Worm (Caenorhabditis elegans) whole organism, L4 larva: ENCODE results near the gene C12D12.3.

Experiments used
- F10B5.3 ChIP-seq: sonication (generic microtip); optimal IDR thresholded peaks from 2 replicates; lab custom pipeline; 2016; ENCODE audit warnings: mild to moderate bottlenecking, missing genetic modification characterization, missing compliant biosample characterization
- F37D6.2 ChIP-seq: sonication (generic microtip); optimal IDR thresholded peaks from 2 replicates; lab custom pipeline; 2016; ENCODE audit warnings: mild to moderate bottlenecking, missing genetic modification characterization, missing compliant biosample characterization
- F44E2.7 ChIP-seq: fragments of 200-800 bp; sonication (Bioruptor generic); IDR thresholded peaks from 2 replicates; pipeline ENCODE4 v2.1.2; 2022; ENCODE audit warnings: missing genetic modification characterization, missing compliant biosample characterization
- F49E8.2 ChIP-seq: sonication (generic microtip); optimal IDR thresholded peaks from 2 replicates; lab custom pipeline; 2016; ENCODE audit warnings: missing compliant biosample characterization, mild to moderate bottlenecking, missing genetic modification characterization, borderline replicate concordance
- T20F7.1 ChIP-seq: fragments of 200-800 bp; sonication (Bioruptor generic); optimal IDR thresholded peaks from 2 replicates; lab custom pipeline; 2018; ENCODE audit warnings: mild to moderate bottlenecking, missing genetic modification characterization, missing compliant biosample characterization
- ZK546.5 ChIP-seq, 2 experiments: sonication (generic microtip); optimal IDR thresholded peaks; 2 replicates each; lab custom pipeline; 2017; ENCODE audit warnings: missing biosample characterization in 2 of 2, missing genetic modification characterization in 2 of 2
- aha-1 ChIP-seq: fragments of 150-350 bp; peaks from one replicate; lab custom pipeline; 2014; ENCODE audit warnings: missing biosample characterization, missing genetic modification characterization
- aly-2 ChIP-seq: sonication (generic microtip); optimal IDR thresholded peaks from 2 replicates; lab custom pipeline; 2018; ENCODE audit warnings: missing biosample characterization, missing genetic modification characterization
- ama-1 ChIP-seq: fragments of 150-350 bp; optimal IDR thresholded peaks from 2 replicates; lab custom pipeline; 2014; ENCODE audit warnings: inconsistent platforms, mixed read lengths
- attf-4 ChIP-seq: sonication (generic microtip); optimal IDR thresholded peaks from 3 replicates; lab custom pipeline; 2017; ENCODE audit warnings: missing biosample characterization, missing genetic modification characterization
- ceh-20 ChIP-seq: fragments of 200-800 bp; sonication (Bioruptor generic); IDR thresholded peaks from 2 replicates; pipeline ENCODE4 v1.3.6; 2022; ENCODE audit warnings: missing genetic modification reagents, missing genetic modification characterization, missing compliant biosample characterization
- ceh-28 ChIP-seq: fragments of 150-350 bp; optimal IDR thresholded peaks from 2 replicates; lab custom pipeline; 2014; ENCODE audit warnings: missing biosample characterization, missing genetic modification reagents, missing genetic modification characterization
- ceh-32 ChIP-seq: sonication (generic microtip); optimal IDR thresholded peaks from 2 replicates; lab custom pipeline; 2016; ENCODE audit warnings: mild to moderate bottlenecking, missing genetic modification characterization, missing compliant biosample characterization; ENCODE audit not compliant: poor library complexity
- ceh-44 ChIP-seq: fragments of 200-800 bp; sonication (Bioruptor generic); IDR thresholded peaks from 2 replicates; pipeline ENCODE4 v1.3.6; 2022; ENCODE audit warnings: missing genetic modification reagents, missing genetic modification characterization, missing compliant biosample characterization
- ceh-62 ChIP-seq: sonication (generic microtip); optimal IDR thresholded peaks from 2 replicates; lab custom pipeline; 2017; ENCODE audit warnings: missing biosample characterization, missing genetic modification characterization
- daf-16 ChIP-seq, 3 experiments: sonication (generic microtip); optimal IDR thresholded peaks; 2 replicates each; lab custom pipeline; 2016 to 2017; ENCODE audit warnings: missing genetic modification characterization in 3 of 3, missing genetic modification reagents in 3 of 3, mild to moderate bottlenecking in 2 of 3, missing compliant biosample characterization in 2 of 3, missing biosample characterization in 1 of 3, moderate library complexity in 1 of 3
- daf-19 ChIP-seq: fragments of 200-800 bp; sonication (Bioruptor generic); conservative IDR thresholded peaks from 2 replicates; pipeline ENCODE4 v1.3.6; 2022; ENCODE audit warnings: missing genetic modification characterization, missing compliant biosample characterization
- dmd-6 ChIP-seq: fragments of 200-800 bp; sonication (Bioruptor generic); IDR thresholded peaks from 2 replicates; pipeline ENCODE4 v1.3.6; 2022; ENCODE audit warnings: missing genetic modification reagents, missing genetic modification characterization, missing compliant biosample characterization
- dmd-8 ChIP-seq: fragments of 200-800 bp; sonication (Bioruptor generic); IDR thresholded peaks from 2 replicates; pipeline ENCODE4 v1.3.6; 2022; ENCODE audit warnings: missing genetic modification characterization, missing compliant biosample characterization
- dve-1 ChIP-seq: sonication (generic microtip); optimal IDR thresholded peaks from 2 replicates; lab custom pipeline; 2017; ENCODE audit warnings: antibody characterized with exemption, mild to moderate bottlenecking, missing genetic modification characterization, missing compliant biosample characterization; ENCODE audit not compliant: insufficient read depth
- egl-27 ChIP-seq: sonication (generic microtip); optimal IDR thresholded peaks from 3 replicates; lab custom pipeline; 2017; ENCODE audit warnings: missing biosample characterization, missing genetic modification reagents, missing genetic modification characterization
- fkh-10 ChIP-seq: fragments of 150-350 bp; optimal IDR thresholded peaks from 2 replicates; lab custom pipeline; 2014; ENCODE audit warnings: missing biosample characterization, missing genetic modification reagents, missing genetic modification characterization
- gei-8 ChIP-seq: fragments of 200-800 bp; sonication (Bioruptor generic); optimal IDR thresholded peaks from 2 replicates; lab custom pipeline; 2018; ENCODE audit warnings: mild to moderate bottlenecking, missing genetic modification characterization, missing compliant biosample characterization
- hif-1 ChIP-seq, 2 experiments: sonication (generic microtip); optimal IDR thresholded peaks; 2 replicates each; lab custom pipeline; 2016 to 2017; ENCODE audit warnings: missing compliant biosample characterization in 2 of 2, missing genetic modification characterization in 2 of 2, missing genetic modification reagents in 2 of 2, missing genotype in 2 of 2, mild to moderate bottlenecking in 1 of 2
- hlh-11 ChIP-seq: fragments of 200-800 bp; sonication (Bioruptor generic); optimal IDR thresholded peaks from 2 replicates; lab custom pipeline; 2018; ENCODE audit warnings: mild to moderate bottlenecking, missing genetic modification characterization, missing compliant biosample characterization
- jun-1 ChIP-seq: fragments of 150-350 bp; optimal IDR thresholded peaks from 2 replicates; lab custom pipeline; 2014; ENCODE audit warnings: missing biosample characterization, missing genetic modification reagents, missing genetic modification characterization
- lir-3 ChIP-seq: sonication (generic microtip); optimal IDR thresholded peaks from 2 replicates; lab custom pipeline; 2016; ENCODE audit warnings: mild to moderate bottlenecking, missing genetic modification characterization, missing compliant biosample characterization
- madf-5 ChIP-seq, 2 experiments: fragments of 200-800 bp; sonication (Bioruptor generic); IDR thresholded peaks; 2 replicates each; pipeline ENCODE4 v1.3.6; 2022; ENCODE audit warnings: missing compliant biosample characterization in 2 of 2, missing genetic modification characterization in 2 of 2
- mdl-1 ChIP-seq, 2 experiments: fragments of 150-350 bp in 1 of 2; sonication (generic microtip) in 1 of 2; optimal IDR thresholded peaks; 2 replicates each; lab custom pipeline; 2014 to 2017; ENCODE audit warnings: missing biosample characterization in 2 of 2, missing genetic modification characterization in 2 of 2
- mdt-29 ChIP-seq: fragments of 200-800 bp; sonication (Bioruptor generic); IDR thresholded peaks from 2 replicates; pipeline ENCODE4 v1.3.6; 2022; ENCODE audit warnings: missing genetic modification reagents, missing genetic modification characterization, missing compliant biosample characterization
- mep-1 ChIP-seq: fragments of 150-350 bp; sonication (generic microtip); optimal IDR thresholded peaks from 3 replicates; lab custom pipeline; 2014; ENCODE audit warnings: missing biosample characterization, missing genetic modification characterization
- mes-2 ChIP-seq: sonication (generic microtip); optimal IDR thresholded peaks from 2 replicates; lab custom pipeline; 2016; ENCODE audit warnings: missing genotype, mild to moderate bottlenecking, missing genetic modification characterization, missing compliant biosample characterization; ENCODE audit not compliant: poor library complexity, severe bottlenecking
- nhr-237 ChIP-seq: sonication (generic microtip); optimal IDR thresholded peaks from 2 replicates; lab custom pipeline; 2017; ENCODE audit warnings: missing biosample characterization, missing genetic modification characterization
- nhr-25 ChIP-seq: sonication (generic microtip); optimal IDR thresholded peaks from 2 replicates; lab custom pipeline; 2017; ENCODE audit warnings: missing genetic modification characterization, mild to moderate bottlenecking, missing compliant biosample characterization, antibody characterized with exemption, moderate library complexity, borderline replicate concordance; ENCODE audit not compliant: insufficient read depth
- nhr-28 ChIP-seq: fragments of 150-350 bp; optimal IDR thresholded peaks from 2 replicates; lab custom pipeline; 2014; ENCODE audit warnings: missing biosample characterization, missing genetic modification characterization
- nhr-42 ChIP-seq: fragments of 200-800 bp; sonication (Bioruptor generic); IDR thresholded peaks from 2 replicates; pipeline ENCODE4 v1.3.6; 2022; ENCODE audit warnings: missing genetic modification characterization, missing compliant biosample characterization
- nhr-6 ChIP-seq: fragments of 150-350 bp; optimal IDR thresholded peaks from 2 replicates; lab custom pipeline; 2014; ENCODE audit warnings: missing biosample characterization, missing genetic modification characterization
- pqm-1 ChIP-seq: sonication (generic microtip); optimal IDR thresholded peaks from 2 replicates; lab custom pipeline; 2017; ENCODE audit warnings: missing biosample characterization, missing genetic modification characterization
- skn-1 ChIP-seq: fragments of 150-350 bp; optimal IDR thresholded peaks from 2 replicates; lab custom pipeline; 2014; ENCODE audit warnings: missing biosample characterization, missing genetic modification characterization
- tra-1 ChIP-seq: fragments of 200-800 bp; sonication (Bioruptor generic); IDR thresholded peaks from 2 replicates; pipeline ENCODE4 v1.3.6; 2022; ENCODE audit warnings: missing genetic modification reagents, missing genetic modification characterization, missing compliant biosample characterization
- unc-130 ChIP-seq: sonication (generic microtip); optimal IDR thresholded peaks from 2 replicates; lab custom pipeline; 2016; ENCODE audit warnings: missing genetic modification reagents, missing genetic modification characterization, missing compliant biosample characterization
- unc-39 ChIP-seq: sonication (generic microtip); optimal IDR thresholded peaks from 2 replicates; lab custom pipeline; 2017; ENCODE audit warnings: missing biosample characterization, missing genetic modification characterization
- unc-62 ChIP-seq, 3 experiments: fragments of 150-350 bp in 1 of 3; sonication (generic microtip); optimal IDR thresholded peaks in 2 of 3; peaks in 1 of 3; 1 replicate in 1 of 3; 2 replicates in 2 of 3; lab custom pipeline; 2014 to 2017; ENCODE audit warnings: missing biosample characterization in 3 of 3, missing genetic modification characterization in 3 of 3, missing genetic modification reagents in 3 of 3, missing genotype in 1 of 3
- zag-1 ChIP-seq: fragments of 150-350 bp; optimal IDR thresholded peaks from 2 replicates; lab custom pipeline; 2014; ENCODE audit warnings: missing biosample characterization, missing genetic modification characterization
- zfp-3 ChIP-seq: fragments of 200-800 bp; sonication (Bioruptor generic); conservative IDR thresholded peaks from 2 replicates; pipeline ENCODE4 v1.3.6; 2022; ENCODE audit warnings: missing genetic modification reagents, missing genetic modification characterization, missing compliant biosample characterization
- ztf-11 ChIP-seq: fragments of 150-350 bp; optimal IDR thresholded peaks from 2 replicates; lab custom pipeline; 2014; ENCODE audit warnings: missing biosample characterization, missing genetic modification characterization
- ztf-7 ChIP-seq: fragments of 150-350 bp; optimal IDR thresholded peaks from 2 replicates; lab custom pipeline; 2014; ENCODE audit warnings: missing biosample characterization, missing genetic modification characterization

Gene C12D12.3

DNA sequence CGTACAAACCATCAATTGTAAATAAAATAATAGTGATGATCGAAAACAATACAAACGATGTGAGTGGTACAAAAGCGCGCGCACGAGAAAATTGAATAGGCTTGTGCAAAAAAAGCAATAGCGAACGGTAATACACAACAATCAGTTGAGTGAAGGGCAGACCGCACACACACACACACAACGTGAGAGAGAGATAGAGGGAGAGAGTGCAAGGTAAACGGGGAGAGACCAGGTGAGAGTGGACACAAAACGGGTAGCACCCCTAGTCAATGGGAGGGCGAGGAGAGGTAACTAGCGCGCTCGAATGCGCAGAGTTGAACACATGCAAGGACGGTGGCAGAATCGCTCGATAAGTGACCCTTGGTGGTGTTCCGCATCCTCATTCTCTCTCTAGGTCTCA is 16.9 kb upstream of the C12D12.3 start (continued):
- TF ChIP-seq mes-2 = peak; percentile 64
- peak in 1 of 2 experiments; percentile 74 for TF ChIP-seq mdl-1 (tag; optimal IDR thresholded peaks at IDR 0.05; lab: Kevin White, UChicago)
- no peak for TF ChIP-seq unc-130 (GFP tag; lab: Kevin White, UChicago)
- TF ChIP-seq dmd-6 (GFP tag; lab: Robert Waterston, UW) = peak; percentile 54
- no peak for TF ChIP-seq F44E2.7 (GFP tag; lab: Robert Waterston, UW)
- no peak for TF ChIP-seq zfp-3 (GFP tag; lab: Robert Waterston, UW)
- TF ChIP-seq aly-2 (tag; lab: Kevin White, UChicago) = no peak
- TF ChIP-seq ceh-28 (tag; lab: Kevin White, UChicago) = no peak
- no peak for TF ChIP-seq daf-19 (GFP tag; lab: Robert Waterston, UW)
- TF ChIP-seq F37D6.2 = no peak
- no peak for TF ChIP-seq ama-1
- no peak for TF ChIP-seq skn-1
- no peak for TF ChIP-seq nhr-42 (GFP tag; lab: Robert Waterston, UW)
- TF ChIP-seq hlh-11 (tag; lab: Kevin White, UChicago) = peak; percentile 74
- TF ChIP-seq unc-62 (GFP tag; optimal IDR thresholded peaks at IDR 0.05 in 1 of 2; lab: Kevin White, UChicago) = peak in 1 of 2 experiments; percentile 95
- TF ChIP-seq unc-62 (tag; optimal IDR thresholded peaks at IDR 0.05; lab: Kevin White, UChicago) = no peak
- TF ChIP-seq ceh-62 (tag; lab: Kevin White, UChicago) = no peak
- peak; percentile 68 for TF ChIP-seq mep-1 (tag; lab: Kevin White, UChicago)
- TF ChIP-seq ceh-44 (GFP tag; lab: Robert Waterston, UW) = no peak
- no peak for TF ChIP-seq ztf-11 (tag; lab: Kevin White, UChicago)
- TF ChIP-seq dve-1 = peak; percentile 66
- TF ChIP-seq dmd-8 = no peak
- TF ChIP-seq daf-16 (GFP tag; optimal IDR thresholded peaks at IDR 0.05; lab: Kevin White, UChicago) = no peak
- TF ChIP-seq daf-16 (tag; optimal IDR thresholded peaks at IDR 0.05; lab: Kevin White, UChicago) = peak; percentile 64
- TF ChIP-seq aha-1 (tag; lab: Kevin White, UChicago) = no peak
- no peak for TF ChIP-seq egl-27
- TF ChIP-seq F10B5.3 (tag; lab: Kevin White, UChicago) = peak; percentile 4

DNA sequence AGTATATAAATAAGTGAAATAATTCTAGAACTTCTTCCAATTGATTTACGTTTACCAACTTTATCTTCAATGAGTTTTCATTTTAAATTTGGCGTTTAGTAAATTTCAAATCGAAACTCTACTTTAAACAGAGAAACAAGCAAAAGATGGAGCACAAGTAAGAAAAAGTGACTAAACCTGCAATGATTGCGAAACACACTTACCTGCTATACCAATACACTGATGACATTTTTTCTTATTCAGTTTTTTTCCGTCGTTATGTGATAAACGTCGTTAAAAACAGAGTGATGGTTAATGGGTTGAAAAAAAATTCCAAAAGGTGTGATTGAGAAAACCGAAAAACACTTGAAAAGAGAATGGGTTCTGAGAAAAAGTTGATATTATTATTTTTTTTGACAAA is 15.3 kb upstream of the C12D12.3 start:
- TF ChIP-seq nhr-25 (tag; lab: Kevin White, UChicago) = no peak
- TF ChIP-seq pqm-1 = peak; percentile 49
- TF ChIP-seq tra-1 (GFP tag; lab: Robert Waterston, UW) = no peak
- TF ChIP-seq jun-1 = no peak
- TF ChIP-seq dmd-8 = no peak
- TF ChIP-seq nhr-28 (tag; lab: Kevin White, UChicago) = peak; percentile 35
- no peak for TF ChIP-seq aha-1 (tag; lab: Kevin White, UChicago)
- TF ChIP-seq F10B5.3 (tag; lab: Kevin White, UChicago) = no peak
- TF ChIP-seq fkh-10 = no peak
- TF ChIP-seq daf-16 (GFP tag; optimal IDR thresholded peaks at IDR 0.05; lab: Kevin White, UChicago) = no peak
- peak; percentile 27 for TF ChIP-seq daf-16 (tag; optimal IDR thresholded peaks at IDR 0.05; lab: Kevin White, UChicago)
- TF ChIP-seq attf-4 (tag; lab: Kevin White, UChicago) = no peak

DNA sequence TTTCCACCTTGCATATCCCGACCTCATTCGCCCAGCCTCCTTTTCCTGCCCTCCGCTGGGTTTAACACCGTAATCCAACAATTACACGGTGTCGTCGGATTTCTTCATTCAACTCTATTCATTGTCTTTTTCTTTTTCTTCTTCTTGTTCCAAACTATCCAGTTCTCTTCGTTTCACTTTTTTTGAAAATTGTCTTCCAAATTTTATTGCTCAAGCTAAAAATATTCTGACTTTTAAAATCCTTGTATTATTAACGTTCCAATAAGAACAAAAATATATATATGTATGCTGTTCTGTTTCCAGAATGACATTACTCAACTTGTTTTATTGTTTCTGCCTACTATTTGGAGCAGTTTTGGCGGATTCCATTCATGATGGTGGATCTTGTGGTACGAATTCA is 9.1 kb upstream of the C12D12.3 start, which contains the start of gene wrt-6:
TSS of gene wrt-6 (plus strand) at position 301 of the 400 bp plus-strand sequence.
- TF ChIP-seq zag-1 (no peak), nhr-237 (no peak), ceh-32 (tag; lab: Kevin White, UChicago) (no peak), F44E2.7 (GFP tag; lab: Robert Waterston, UW) (no peak), ceh-62 (tag; lab: Kevin White, UChicago) (no peak), ZK546.5 (tag; optimal IDR thresholded peaks at IDR 0.05; lab: Kevin White, UChicago) (no peak), mdt-29 (GFP tag; lab: Robert Waterston, UW) (no peak), unc-39 (tag; lab: Kevin White, UChicago) (no peak), ceh-20 (GFP tag; lab: Robert Waterston, UW) (no peak), gei-8 (GFP tag; lab: Kevin White, UChicago) (no peak), nhr-6 (tag; lab: Kevin White, UChicago) (no peak), ztf-7 (tag; lab: Kevin White, UChicago) (no peak), hif-1 (tag; optimal IDR thresholded peaks at IDR 0.05; lab: Kevin White, UChicago) (no peak), madf-5 (GFP tag; IDR thresholded peaks at IDR 0.05; lab: Robert Waterston, UW) (no peak), lir-3 (tag; lab: Kevin White, UChicago) (no peak), daf-16 (GFP tag; optimal IDR thresholded peaks at IDR 0.05; lab: Kevin White, UChicago) (no peak), daf-16 (tag; optimal IDR thresholded peaks at IDR 0.05; lab: Kevin White, UChicago) (no peak), hlh-11 (tag; lab: Kevin White, UChicago) (no peak), ceh-28 (tag; lab: Kevin White, UChicago) (no peak), T20F7.1 (GFP tag; lab: Kevin White, UChicago) (no peak), F49E8.2 (no peak)
